Fruit fly (Drosophila melanogaster) whole organism, embryonic: ENCODE results near the gene RhoGAP93B.
A peak's percentile ranks its signal among the peaks of the same experiment; 100 is the strongest.

Experiments
- Atf6 ChIP-seq: fragments of 200-800 bp; sonication (Bioruptor generic); IDR thresholded peaks from 2 replicates; pipeline ENCODE4 v1.3.6; 2022; ENCODE audit warnings: missing biosample characterization, missing genetic modification characterization
- Bdp1 ChIP-seq: fragments of 200-800 bp; sonication (Bioruptor generic); optimal IDR thresholded peaks from 3 replicates; lab custom pipeline; 2016; ENCODE audit warnings: missing biosample characterization, missing genetic modification characterization
- BtbVII ChIP-seq: fragments of 200-800 bp; sonication (Bioruptor generic); optimal IDR thresholded peaks from 3 replicates; lab custom pipeline; 2017; ENCODE audit warnings: missing biosample characterization, mild to moderate bottlenecking, missing genetic modification characterization
- Bteb2 ChIP-seq: fragments of 200-800 bp; sonication (Bioruptor generic); optimal IDR thresholded peaks from 2 replicates; lab custom pipeline; 2016; ENCODE audit warnings: missing biosample characterization, missing genetic modification characterization
- C15 ChIP-seq: fragments of 200-800 bp; sonication (Bioruptor generic); IDR thresholded peaks from 3 replicates; pipeline ENCODE4 v1.3.6; 2022; ENCODE audit warnings: missing biosample characterization, missing genetic modification characterization
- CG12155 ChIP-seq: fragments of 200-800 bp; sonication (Bioruptor generic); optimal IDR thresholded peaks from 3 replicates; lab custom pipeline; 2016; ENCODE audit warnings: missing biosample characterization, missing genetic modification characterization
- CG1233 ChIP-seq: fragments of 200-800 bp; sonication (Bioruptor generic); optimal IDR thresholded peaks from 4 replicates; lab custom pipeline; 2018; ENCODE audit warnings: missing biosample characterization, mild to moderate bottlenecking, missing genetic modification characterization
- CG12744 ChIP-seq: fragments of 200-800 bp; sonication (Bioruptor generic); optimal IDR thresholded peaks from 2 replicates; lab custom pipeline; 2016; ENCODE audit warnings: missing biosample characterization, missing genetic modification characterization
- CG15011 ChIP-seq: fragments of 200-800 bp; sonication (Bioruptor generic); optimal IDR thresholded peaks from 3 replicates; lab custom pipeline; 2018; ENCODE audit warnings: missing biosample characterization, mild to moderate bottlenecking, missing genetic modification characterization
- CG15073 ChIP-seq: fragments of 200-800 bp; sonication (Bioruptor generic); optimal IDR thresholded peaks from 2 replicates; lab custom pipeline; 2016; ENCODE audit warnings: missing biosample characterization, missing genetic modification characterization
- CG1603 ChIP-seq: fragments of 200-800 bp; sonication (Bioruptor generic); optimal IDR thresholded peaks from 2 replicates; lab custom pipeline; 2019; ENCODE audit warnings: missing biosample characterization, mild to moderate bottlenecking, missing genetic modification characterization, moderate library complexity
- CG2202 ChIP-seq: fragments of 200-800 bp; sonication (Bioruptor generic); optimal IDR thresholded peaks from 2 replicates; lab custom pipeline; 2018; ENCODE audit warnings: missing biosample characterization, mild to moderate bottlenecking, missing genetic modification characterization
- CG30020 ChIP-seq: fragments of 200-800 bp; optimal IDR thresholded peaks from 2 replicates; lab custom pipeline; 2019; ENCODE audit warnings: missing biosample characterization, mild to moderate bottlenecking, missing genetic modification characterization, moderate library complexity
- CG3163 ChIP-seq: fragments of 200-800 bp; sonication (Bioruptor generic); optimal IDR thresholded peaks from 3 replicates; lab custom pipeline; 2016; ENCODE audit warnings: missing biosample characterization, missing genetic modification characterization
- CG33557 ChIP-seq: fragments of 200-800 bp; sonication (Bioruptor generic); optimal IDR thresholded peaks from 2 replicates; lab custom pipeline; 2019; ENCODE audit warnings: missing biosample characterization, mild to moderate bottlenecking, missing genetic modification characterization, moderate library complexity
- CG34422 ChIP-seq: fragments of 200-800 bp; sonication (Bioruptor generic); IDR thresholded peaks from 3 replicates; pipeline ENCODE4 v1.3.6; 2022; ENCODE audit warnings: missing biosample characterization, missing genetic modification characterization
- CG4282 ChIP-seq: fragments of 200-800 bp; sonication (Bioruptor generic); optimal IDR thresholded peaks from 2 replicates; lab custom pipeline; 2016; ENCODE audit warnings: missing biosample characterization, missing genetic modification characterization
- CG7963 ChIP-seq: fragments of 200-800 bp; sonication (Bioruptor generic); IDR thresholded peaks from 3 replicates; pipeline ENCODE4 v1.3.6; 2022; ENCODE audit warnings: missing biosample characterization, missing genetic modification characterization; ENCODE audit not compliant: partially characterized antibody
- CG8089 ChIP-seq: fragments of 200-800 bp; sonication (Bioruptor generic); optimal IDR thresholded peaks from 3 replicates; lab custom pipeline; 2016; ENCODE audit warnings: missing biosample characterization, missing genetic modification characterization
- CG8388 ChIP-seq: fragments of 200-800 bp; sonication (Bioruptor generic); optimal IDR thresholded peaks from 2 replicates; lab custom pipeline; 2019; ENCODE audit warnings: missing biosample characterization, mild to moderate bottlenecking, missing genetic modification characterization, moderate library complexity
- CG9215 ChIP-seq: fragments of 200-800 bp; sonication (Bioruptor generic); IDR thresholded peaks from 2 replicates; pipeline ENCODE4 v1.3.6; 2022; ENCODE audit warnings: missing biosample characterization, missing genetic modification characterization
- CkIIα-i1 ChIP-seq: fragments of 200-800 bp; sonication (Bioruptor generic); IDR thresholded peaks from 2 replicates; pipeline ENCODE4 v1.3.6; 2022; ENCODE audit warnings: missing biosample characterization, missing genetic modification characterization
- Doc3 ChIP-seq: fragments of 200-800 bp; sonication (Bioruptor generic); IDR thresholded peaks from 3 replicates; pipeline ENCODE4 v1.3.6; 2022; ENCODE audit warnings: missing biosample characterization, missing genetic modification characterization; ENCODE audit not compliant: partially characterized antibody
- HHEX ChIP-seq: fragments of 200-800 bp; sonication (Bioruptor generic); optimal IDR thresholded peaks from 3 replicates; lab custom pipeline; 2017; ENCODE audit warnings: missing biosample characterization, mild to moderate bottlenecking, missing genetic modification characterization, missing genetic modification reagents
- Hr39 ChIP-seq: fragments of >200 bp; optimal IDR thresholded peaks from 2 replicates; lab custom pipeline; 2017
- Lpt ChIP-seq: fragments of >200 bp; optimal IDR thresholded peaks from 2 replicates; lab custom pipeline; 2018; ENCODE audit warnings: missing biosample characterization, missing genetic modification characterization
- Mad ChIP-seq: fragments of 200-800 bp; sonication (Bioruptor generic); optimal IDR thresholded peaks from 2 replicates; lab custom pipeline; 2016; ENCODE audit warnings: missing biosample characterization, missing genetic modification characterization
- NC2β ChIP-seq: fragments of 200-800 bp; sonication (Bioruptor generic); optimal IDR thresholded peaks from 2 replicates; lab custom pipeline; 2016; ENCODE audit warnings: missing biosample characterization, missing genetic modification characterization
- Neu2 ChIP-seq: fragments of 200-800 bp; sonication (Bioruptor generic); optimal IDR thresholded peaks from 3 replicates; lab custom pipeline; 2016; ENCODE audit warnings: missing biosample characterization, missing genetic modification characterization, borderline replicate concordance
- PHDP ChIP-seq: fragments of 200-800 bp; sonication (Bioruptor generic); optimal IDR thresholded peaks from 3 replicates; lab custom pipeline; 2018; ENCODE audit warnings: missing biosample characterization, mild to moderate bottlenecking, missing genetic modification characterization, moderate library complexity
- Stat92E ChIP-seq, 3 experiments: fragments of >200 bp in 2 of 3; fragments of 200-800 bp in 1 of 3; sonication (Bioruptor generic) in 1 of 3; optimal IDR thresholded peaks; 2 replicates each; lab custom pipeline; 2017 to 2019; ENCODE audit warnings: missing biosample characterization in 3 of 3, missing genetic modification characterization in 3 of 3, mild to moderate bottlenecking in 1 of 3, moderate library complexity in 1 of 3
- Xbp1 ChIP-seq: fragments of 200-800 bp; sonication (Bioruptor generic); optimal IDR thresholded peaks from 3 replicates; lab custom pipeline; 2016; ENCODE audit warnings: missing biosample characterization, mild to moderate bottlenecking, missing genetic modification characterization
- ab ChIP-seq: fragments of 200-800 bp; sonication (Bioruptor generic); optimal IDR thresholded peaks from 2 replicates; lab custom pipeline; 2016; ENCODE audit warnings: missing biosample characterization, missing genetic modification characterization
- ap ChIP-seq: fragments of 200-800 bp; sonication (Bioruptor generic); IDR thresholded peaks from 2 replicates; pipeline ENCODE4 v1.3.6; 2022; ENCODE audit warnings: missing biosample characterization, missing genetic modification characterization
- bbx ChIP-seq: fragments of 200-800 bp; sonication (Bioruptor generic); IDR thresholded peaks from 2 replicates; pipeline ENCODE4 v1.3.6; 2022; ENCODE audit warnings: missing biosample characterization, missing genetic modification characterization; ENCODE audit not compliant: partially characterized antibody
- crol ChIP-seq: fragments of 200-800 bp; sonication (Bioruptor generic); IDR thresholded peaks from 2 replicates; pipeline ENCODE4 v1.3.6; 2022; ENCODE audit warnings: missing biosample characterization, missing genetic modification characterization
- danr ChIP-seq: fragments of 200-800 bp; sonication (Bioruptor generic); IDR thresholded peaks from 2 replicates; pipeline ENCODE4 v1.3.6; 2022; ENCODE audit warnings: missing biosample characterization, missing genetic modification characterization
- emc ChIP-seq: fragments of 200-800 bp; sonication (Bioruptor generic); optimal IDR thresholded peaks from 2 replicates; lab custom pipeline; 2016; ENCODE audit warnings: missing biosample characterization, missing genetic modification characterization
- fru ChIP-seq: fragments of >200 bp; optimal IDR thresholded peaks from 2 replicates; lab custom pipeline; 2017
- gsb-n ChIP-seq: fragments of 200-800 bp; sonication (Bioruptor generic); optimal IDR thresholded peaks from 3 replicates; lab custom pipeline; 2018; ENCODE audit warnings: missing biosample characterization, mild to moderate bottlenecking, missing genetic modification characterization
- insv ChIP-seq, 2 experiments: fragments of 200-800 bp; sonication (Bioruptor generic); optimal IDR thresholded peaks; 3 replicates each; lab custom pipeline; 2016 to 2018; ENCODE audit warnings: missing biosample characterization in 2 of 2, missing genetic modification characterization in 2 of 2
- jigr1 ChIP-seq: fragments of 200-800 bp; sonication (Bioruptor generic); IDR thresholded peaks from 3 replicates; pipeline ENCODE4 v1.3.6; 2022; ENCODE audit warnings: missing biosample characterization, missing genetic modification characterization
- oc ChIP-seq: fragments of 200-800 bp; sonication (Bioruptor generic); optimal IDR thresholded peaks from 2 replicates; lab custom pipeline; 2018; ENCODE audit warnings: missing biosample characterization, mild to moderate bottlenecking, missing genetic modification characterization, moderate library complexity
- pho ChIP-seq: fragments of 200-800 bp; sonication (Bioruptor generic); optimal IDR thresholded peaks from 2 replicates; lab custom pipeline; 2016; ENCODE audit warnings: missing biosample characterization, missing genetic modification characterization
- prd ChIP-seq, 3 experiments: fragments of >200 bp in 2 of 3; fragments of 200-800 bp in 1 of 3; sonication (Bioruptor generic) in 1 of 3; optimal IDR thresholded peaks in 2 of 3; IDR thresholded peaks in 1 of 3; 2 replicates in 2 of 3; 3 replicates in 1 of 3; pipeline versions ENCODE4 v1.3.6 to Lab custom; 2017 to 2022; ENCODE audit warnings: missing biosample characterization in 1 of 3, missing genetic modification characterization in 1 of 3
- sens ChIP-seq: fragments of 200-800 bp; sonication (Bioruptor generic); peaks from one replicate; lab custom pipeline; 2016; ENCODE audit warnings: missing biosample characterization, missing genetic modification characterization
- so ChIP-seq: fragments of 200-800 bp; sonication (Bioruptor generic); IDR thresholded peaks from 3 replicates; pipeline ENCODE4 v1.3.6; 2022; ENCODE audit warnings: missing biosample characterization, missing genetic modification characterization
- unpg ChIP-seq: fragments of 200-800 bp; sonication (Bioruptor generic); optimal IDR thresholded peaks from 3 replicates; lab custom pipeline; 2018; ENCODE audit warnings: missing biosample characterization, mild to moderate bottlenecking, missing genetic modification characterization, moderate library complexity
- vvl ChIP-seq: fragments of 200-800 bp; sonication (Bioruptor generic); IDR thresholded peaks from 2 replicates; pipeline ENCODE4 v1.3.6; 2022; ENCODE audit warnings: missing biosample characterization, missing genetic modification characterization
- z ChIP-seq: fragments of 200-800 bp; sonication (Bioruptor generic); IDR thresholded peaks from 3 replicates; pipeline ENCODE4 v1.3.6; 2022; ENCODE audit warnings: missing biosample characterization, missing genetic modification characterization
- zfh1 ChIP-seq: fragments of 200-800 bp; sonication (Bioruptor generic); IDR thresholded peaks from 3 replicates; pipeline ENCODE4 v1.3.6; 2022; ENCODE audit warnings: missing biosample characterization, missing genetic modification characterization

The RhoGAP93B gene

dm6 chr3R:21138220-21138754 lies 40.7 kb upstream of the RhoGAP93B start, which contains the start of gene meigo (continued):
- TF ChIP-seq CG34422 (GFP tag; lab: Robert Waterston, UW), result no peak; the same call in 2 of the 3 replicates
- peak; percentile 36 for TF ChIP-seq NC2β (GFP tag; lab: Kevin White, UChicago)
- peak; percentile 9 for TF ChIP-seq emc
- 0 out of 3 replicates have a peak, but pooled peaks have one; percentile 51 for TF ChIP-seq so (GFP tag; lab: Robert Waterston, UW)
- TF ChIP-seq Neu2 (GFP tag; lab: Kevin White, UChicago), result no peak
- 0 out of 3 replicates have a peak, but pooled peaks have one; percentile 13 for TF ChIP-seq C15 (GFP tag; lab: Robert Waterston, UW)
- TF ChIP-seq oc (tag; lab: Kevin White, UChicago), result no peak
- peak; percentile 50 for TF ChIP-seq CG8388 (GFP tag; lab: Kevin White, UChicago)
- peak; percentile 30 for TF ChIP-seq CG2202
- no peak for TF ChIP-seq Lpt (GFP tag; lab: Kevin White, UChicago)
- TF ChIP-seq CG7963 (GFP tag; lab: Robert Waterston, UW), result no peak
- peak; percentile 95 for TF ChIP-seq Xbp1 (GFP tag; lab: Kevin White, UChicago)
- peak; percentile 58; the same call in 1 of the 3 replicates for TF ChIP-seq zfh1 (GFP tag; lab: Robert Waterston, UW)
- TF ChIP-seq insv (GFP tag; optimal IDR thresholded peaks at IDR 0.05; lab: Kevin White, UChicago), result peak in 1 of 2 experiments; percentile 54
- peak; percentile 47 for TF ChIP-seq CG1233 (GFP tag; lab: Kevin White, UChicago)
- peak; percentile 34 for TF ChIP-seq BtbVII (GFP tag; lab: Kevin White, UChicago)
- TF ChIP-seq ap, result no peak
- TF ChIP-seq Doc3 (GFP tag; lab: Robert Waterston, UW), result no peak
- TF ChIP-seq crol (GFP tag; lab: Robert Waterston, UW), result no peak
- no peak for TF ChIP-seq fru
- TF ChIP-seq CG4282 (GFP tag; lab: Kevin White, UChicago), result no peak
- no peak for TF ChIP-seq z (GFP tag; lab: Robert Waterston, UW)
- TF ChIP-seq gsb-n (tag; lab: Kevin White, UChicago), result peak; percentile 44
- TF ChIP-seq jigr1 (GFP tag; lab: Robert Waterston, UW), result 0 out of 3 replicates have a peak, but pooled peaks have one; percentile 23
- TF ChIP-seq bbx (GFP tag; lab: Robert Waterston, UW), result no peak; the same call in 1 of the 2 replicates
- peak in 1 of 3 experiments; percentile 63 for TF ChIP-seq Stat92E (GFP tag; optimal IDR thresholded peaks at IDR 0.05; lab: Kevin White, UChicago)
- no peak for TF ChIP-seq prd (optimal IDR thresholded peaks at IDR 0.05; lab: Kevin White, UChicago)
- TF ChIP-seq prd (GFP tag; IDR thresholded peaks at IDR 0.05; lab: Robert Waterston, UW), result peak; percentile 72
- TF ChIP-seq CG33557 (GFP tag; lab: Kevin White, UChicago), result peak; percentile 48
- peak; percentile 74 for TF ChIP-seq CG30020 (tag; lab: Kevin White, UChicago)
- TF ChIP-seq Bteb2 (GFP tag; lab: Kevin White, UChicago), result peak; percentile 35
- no peak for TF ChIP-seq CkIIα-i1 (GFP tag; lab: Robert Waterston, UW)
- peak; percentile 28 for TF ChIP-seq CG12744 (GFP tag; lab: Kevin White, UChicago)
- no peak for TF ChIP-seq CG3163
- peak; percentile 76 for TF ChIP-seq pho (GFP tag; lab: Kevin White, UChicago)
- TF ChIP-seq HHEX (GFP tag; lab: Kevin White, UChicago), result no peak
- peak; percentile 60 for TF ChIP-seq CG1603 (tag; lab: Kevin White, UChicago)
- no peak for TF ChIP-seq Bdp1 (GFP tag; lab: Kevin White, UChicago)
- peak; percentile 95 for TF ChIP-seq sens (GFP tag; lab: Kevin White, UChicago)
- TF ChIP-seq CG12155 (GFP tag; lab: Kevin White, UChicago), result peak; percentile 71
- TF ChIP-seq Hr39 (lab: Kevin White, UChicago), result no peak
- TF ChIP-seq CG8089 (GFP tag; lab: Kevin White, UChicago), result no peak
- no peak for TF ChIP-seq CG15011
- TF ChIP-seq danr (GFP tag; lab: Robert Waterston, UW), result no peak
- peak; percentile 64 for TF ChIP-seq unpg (GFP tag; lab: Kevin White, UChicago)
- TF ChIP-seq Atf6, result no peak
- peak; percentile 72 for TF ChIP-seq CG9215
- no peak for TF ChIP-seq CG15073
- no peak for TF ChIP-seq ab (GFP tag; lab: Kevin White, UChicago)
- peak; percentile 64 for TF ChIP-seq PHDP (tag; lab: Kevin White, UChicago)
- TF ChIP-seq Mad (GFP tag; lab: Kevin White, UChicago), result peak; percentile 69
- TF ChIP-seq vvl (GFP tag; lab: Robert Waterston, UW), result peak; percentile 74
